Worm (Caenorhabditis elegans): ENCODE results near the gene C55A1.11.
"Not testable (repeated sequence)": the region's sequence is repeated elsewhere in the genome, so short reads cannot be mapped to it uniquely, and the experiment has no call there.

DNA sequence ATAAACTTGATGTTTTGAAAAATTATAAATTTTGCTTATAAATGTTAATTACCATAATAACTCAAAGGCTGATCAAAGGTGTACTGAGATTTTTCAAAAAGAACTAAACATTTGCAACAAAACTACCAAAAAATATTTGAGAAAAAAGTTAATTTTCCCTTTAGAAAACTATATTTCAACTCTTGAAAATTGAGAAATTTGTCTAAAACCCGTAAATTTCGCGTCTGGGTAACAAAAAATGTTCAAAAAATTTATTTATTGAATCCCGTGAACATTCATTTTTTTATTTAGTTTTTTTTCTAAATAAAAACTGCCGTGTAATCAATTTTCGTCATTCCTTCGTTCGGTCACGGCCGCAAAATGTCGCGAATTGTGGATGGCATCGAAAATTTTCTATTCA is 44.5 kb downstream of the C55A1.11 start, which contains the start of gene K06B4.15:
- TF ChIP-seq nhr-25, elt-3 (tag; optimal IDR thresholded peaks at IDR 0.05): not testable (repeated sequence)

Data from whole organism, L3 larva.